Fruit fly (Drosophila melanogaster) whole organism, pupa: ENCODE results near the gene CG14374.

Experiments
- CG10348 ChIP-seq: fragments of 200-800 bp; sonication (Bioruptor generic); IDR thresholded peaks from 2 replicates; pipeline ENCODE4 v1.3.6; 2022; ENCODE audit warnings: missing biosample characterization, missing genetic modification characterization
- CG12605 ChIP-seq: fragments of 200-800 bp; sonication (Bioruptor generic); IDR thresholded peaks from 2 replicates; pipeline ENCODE4 v1.3.6; 2022; ENCODE audit warnings: missing biosample characterization, missing genetic modification characterization
- CG13204 ChIP-seq: fragments of 200-800 bp; sonication (Bioruptor generic); optimal IDR thresholded peaks from 2 replicates; lab custom pipeline; 2018; ENCODE audit warnings: missing biosample characterization, mild to moderate bottlenecking, missing genetic modification characterization, moderate library complexity
- CG14655 ChIP-seq: fragments of 200-800 bp; sonication (Bioruptor generic); optimal IDR thresholded peaks from 3 replicates; lab custom pipeline; 2017; ENCODE audit warnings: mild to moderate bottlenecking, missing biosample characterization, missing genetic modification reagents, missing genetic modification characterization
- CG15710 ChIP-seq: fragments of 200-800 bp; sonication (Bioruptor generic); optimal IDR thresholded peaks from 2 replicates; lab custom pipeline; 2018; ENCODE audit warnings: missing biosample characterization, mild to moderate bottlenecking, missing genetic modification characterization, moderate library complexity
- CG17806 ChIP-seq: fragments of 200-800 bp; sonication (Bioruptor generic); optimal IDR thresholded peaks from 2 replicates; lab custom pipeline; 2018; ENCODE audit warnings: missing biosample characterization, mild to moderate bottlenecking, missing genetic modification characterization, moderate library complexity
- CG32121 ChIP-seq: fragments of 200-800 bp; sonication (Bioruptor generic); IDR thresholded peaks from 2 replicates; pipeline ENCODE4 v1.3.6; 2022; ENCODE audit warnings: missing biosample characterization, missing genetic modification characterization
- CG34367 ChIP-seq: fragments of 200-800 bp; sonication (Bioruptor generic); optimal IDR thresholded peaks from 2 replicates; lab custom pipeline; 2018; ENCODE audit warnings: missing biosample characterization, mild to moderate bottlenecking, missing genetic modification characterization
- CG4496 ChIP-seq: fragments of 200-800 bp; sonication (Bioruptor generic); IDR thresholded peaks from 3 replicates; pipeline ENCODE4 v1.3.6; 2022; ENCODE audit warnings: missing biosample characterization, missing genetic modification characterization
- CG8159 ChIP-seq: fragments of 200-800 bp; sonication (Bioruptor generic); optimal IDR thresholded peaks from 3 replicates; lab custom pipeline; 2018; ENCODE audit warnings: missing biosample characterization, mild to moderate bottlenecking, missing genetic modification characterization, moderate library complexity
- CG8301 ChIP-seq: fragments of 200-800 bp; sonication (Bioruptor generic); optimal IDR thresholded peaks from 2 replicates; lab custom pipeline; 2018; ENCODE audit warnings: missing biosample characterization, mild to moderate bottlenecking, missing genetic modification characterization
- CG9948 ChIP-seq: fragments of 200-800 bp; sonication (Bioruptor generic); optimal IDR thresholded peaks from 2 replicates; lab custom pipeline; 2018; ENCODE audit warnings: missing biosample characterization, mild to moderate bottlenecking, missing genetic modification characterization, moderate library complexity
- D1 ChIP-seq: fragments of 200-800 bp; sonication (Bioruptor generic); optimal IDR thresholded peaks from 2 replicates; lab custom pipeline; 2018; ENCODE audit warnings: missing biosample characterization, mild to moderate bottlenecking, missing genetic modification characterization, moderate library complexity
- EcR ChIP-seq: fragments of 200-800 bp; sonication (Bioruptor generic); optimal IDR thresholded peaks from 3 replicates; lab custom pipeline; 2019; ENCODE audit warnings: missing biosample characterization, missing genetic modification characterization, mild to moderate bottlenecking, moderate library complexity, missing genetic modification reagents
- Ets98B ChIP-seq: fragments of 200-800 bp; sonication (Bioruptor generic); IDR thresholded peaks from 2 replicates; pipeline ENCODE4 v1.3.6; 2022; ENCODE audit warnings: missing biosample characterization, missing genetic modification characterization
- Pif1A ChIP-seq: fragments of 200-800 bp; sonication (Bioruptor generic); optimal IDR thresholded peaks from 3 replicates; lab custom pipeline; 2016; ENCODE audit warnings: missing biosample characterization, missing genetic modification characterization
- Pif1B ChIP-seq: fragments of 200-800 bp; sonication (Bioruptor generic); optimal IDR thresholded peaks from 3 replicates; lab custom pipeline; 2016; ENCODE audit warnings: missing biosample characterization, missing genetic modification characterization
- Snoo ChIP-seq: fragments of 200-800 bp; sonication (Bioruptor generic); optimal IDR thresholded peaks from 3 replicates; lab custom pipeline; 2017; ENCODE audit warnings: missing biosample characterization, mild to moderate bottlenecking, missing genetic modification characterization, inconsistent platforms
- fd96Ca ChIP-seq: fragments of 200-800 bp; sonication (Bioruptor generic); IDR thresholded peaks from 3 replicates; pipeline ENCODE4 v1.3.6; 2022; ENCODE audit warnings: missing biosample characterization, missing genetic modification characterization
- gl ChIP-seq: fragments of 200-800 bp; sonication (Bioruptor generic); optimal IDR thresholded peaks from 2 replicates; lab custom pipeline; 2018; ENCODE audit warnings: missing biosample characterization, mild to moderate bottlenecking, missing genetic modification characterization
- rn ChIP-seq: fragments of 200-800 bp; sonication (Bioruptor generic); IDR thresholded peaks from 2 replicates; pipeline ENCODE4 v1.3.6; 2022; ENCODE audit warnings: missing biosample characterization, missing genetic modification characterization

Gene CG14374

DNA sequence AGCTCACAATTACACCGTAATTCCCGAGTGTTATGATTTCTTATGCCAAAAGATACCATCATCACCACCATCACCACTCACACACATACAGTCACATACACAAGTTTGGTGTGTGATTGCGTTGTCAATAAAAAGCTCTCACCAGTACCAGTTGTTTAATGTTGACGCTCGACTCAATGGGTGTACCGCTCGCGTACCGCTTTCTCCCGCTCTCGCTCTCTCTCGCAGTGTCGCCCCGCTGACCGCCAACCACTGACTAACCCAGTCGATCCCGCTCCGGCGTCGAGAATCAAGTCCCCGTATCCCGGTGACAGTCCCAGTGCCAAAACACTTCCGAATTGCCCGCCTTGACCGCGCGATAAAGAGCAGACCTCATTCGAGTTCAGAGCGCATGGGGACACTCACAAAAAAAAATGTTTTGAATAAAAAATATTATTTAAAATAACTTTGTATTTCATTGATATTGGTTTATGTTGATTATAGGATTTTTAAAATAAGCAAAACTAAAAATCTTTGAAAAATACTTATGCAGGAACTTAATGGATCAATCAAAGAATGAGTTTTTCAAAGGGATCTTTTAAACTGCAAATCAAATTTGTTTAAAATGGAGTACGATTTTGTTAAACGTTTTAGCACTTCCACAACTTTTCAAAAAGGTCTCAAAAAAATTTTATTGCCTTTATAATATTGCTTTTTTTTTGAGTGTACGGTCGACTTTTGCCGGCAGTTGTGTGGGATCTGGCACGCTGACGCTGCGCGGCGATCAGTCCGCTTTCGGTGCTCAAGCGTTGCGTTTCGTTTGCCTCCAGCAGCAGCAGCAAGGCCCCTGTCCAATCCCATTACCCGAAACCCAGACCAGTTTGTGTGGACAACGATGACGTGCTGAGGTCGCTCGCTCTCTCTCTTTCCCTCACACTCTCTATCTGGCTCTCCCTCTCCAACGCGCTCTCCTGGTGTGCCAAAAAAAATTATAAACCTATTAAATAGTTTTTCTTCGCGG, 32.5 kb downstream of the CG14374 start, which contains the start of gene Dic1:
Dic1 (plus strand) TSS at position 764 of the 1,000 bp plus-strand sequence.
- TF ChIP-seq D1: peak; percentile 98
- peak; percentile 94 for TF ChIP-seq CG32121 (GFP tag; lab: Robert Waterston, UW)
- TF ChIP-seq CG8159 (tag; lab: Kevin White, UChicago): peak; percentile 98
- TF ChIP-seq gl: peak; percentile 51
- peak; percentile 85 for TF ChIP-seq rn (GFP tag; lab: Robert Waterston, UW)
- peak; percentile 94 for TF ChIP-seq CG13204
- peak; percentile 96 for TF ChIP-seq CG17806
- peak; percentile 94 for TF ChIP-seq CG9948 (tag; lab: Kevin White, UChicago)
- peak; percentile 97 for TF ChIP-seq Snoo
- TF ChIP-seq Pif1B (GFP tag; lab: Kevin White, UChicago): peak; percentile 93
- peak; percentile 94 for TF ChIP-seq Pif1A (GFP tag; lab: Kevin White, UChicago)
- peak; percentile 89 for TF ChIP-seq CG34367 (tag; lab: Kevin White, UChicago)
- peak; percentile 90 for TF ChIP-seq Ets98B (GFP tag; lab: Robert Waterston, UW)
- peak; percentile 39 for TF ChIP-seq EcR (GFP tag; lab: Kevin White, UChicago)
- peak; percentile 83 for TF ChIP-seq fd96Ca (GFP tag; lab: Robert Waterston, UW)
- peak; percentile 85 for TF ChIP-seq CG12605 (GFP tag; lab: Robert Waterston, UW)
- TF ChIP-seq CG4496: peak; percentile 91
- peak; percentile 98 for TF ChIP-seq CG14655 (GFP tag; lab: Kevin White, UChicago)
- peak; percentile 95 for TF ChIP-seq CG15710 (tag; lab: Kevin White, UChicago)
- peak; percentile 56; the same call in 1 of the 2 replicates for TF ChIP-seq CG10348 (GFP tag; lab: Robert Waterston, UW)
- peak; percentile 98 for TF ChIP-seq CG8301 (tag; lab: Kevin White, UChicago)

DNA sequence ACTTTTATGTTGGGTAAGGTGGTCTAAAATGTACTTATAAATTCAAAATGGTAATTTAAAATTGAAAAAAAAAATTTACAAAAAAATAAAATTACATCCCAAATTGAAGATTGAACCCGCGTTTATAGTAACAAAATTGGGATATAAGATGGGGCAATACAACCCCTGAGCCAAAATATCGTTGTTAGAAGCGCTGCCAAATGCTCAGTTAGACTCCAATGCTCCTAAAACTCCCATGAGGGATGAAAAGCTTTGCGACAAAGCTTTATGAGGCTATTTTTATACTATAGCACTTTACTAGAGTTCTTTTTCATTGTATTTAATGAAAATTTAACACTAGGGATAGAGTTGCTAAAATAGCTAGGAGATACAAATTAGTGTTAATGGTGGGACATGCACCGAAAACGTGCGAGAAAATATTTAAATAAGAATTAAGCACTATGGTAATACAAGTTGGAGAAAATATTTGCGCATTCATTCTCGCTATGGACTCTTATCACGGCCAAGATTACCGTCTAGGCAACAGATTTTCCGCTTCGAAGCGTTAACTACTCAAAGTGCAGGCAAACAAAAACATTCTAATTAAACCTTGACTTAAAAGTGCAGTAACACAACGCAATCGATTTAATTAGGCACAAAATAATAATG, 33.5 kb downstream of the CG14374 start:
- TF ChIP-seq CG17806 (no peak), CG8301 (tag; lab: Kevin White, UChicago) (no peak), CG12605 (GFP tag; lab: Robert Waterston, UW) (no peak), CG13204 (no peak), Snoo (no peak), CG15710 (tag; lab: Kevin White, UChicago) (no peak), Pif1A (GFP tag; lab: Kevin White, UChicago) (no peak), D1 (no peak), CG34367 (tag; lab: Kevin White, UChicago) (no peak), CG4496 (no peak), gl (no peak), EcR (GFP tag; lab: Kevin White, UChicago) (no peak), CG9948 (tag; lab: Kevin White, UChicago) (no peak), Ets98B (GFP tag; lab: Robert Waterston, UW) (no peak), fd96Ca (GFP tag; lab: Robert Waterston, UW) (no peak), CG10348 (GFP tag; lab: Robert Waterston, UW) (no peak), CG14655 (GFP tag; lab: Kevin White, UChicago) (no peak), CG32121 (GFP tag; lab: Robert Waterston, UW) (no peak), rn (GFP tag; lab: Robert Waterston, UW) (no peak), CG8159 (tag; lab: Kevin White, UChicago) (no peak)
- TF ChIP-seq, all 21 proteins: peak for 0

DNA sequence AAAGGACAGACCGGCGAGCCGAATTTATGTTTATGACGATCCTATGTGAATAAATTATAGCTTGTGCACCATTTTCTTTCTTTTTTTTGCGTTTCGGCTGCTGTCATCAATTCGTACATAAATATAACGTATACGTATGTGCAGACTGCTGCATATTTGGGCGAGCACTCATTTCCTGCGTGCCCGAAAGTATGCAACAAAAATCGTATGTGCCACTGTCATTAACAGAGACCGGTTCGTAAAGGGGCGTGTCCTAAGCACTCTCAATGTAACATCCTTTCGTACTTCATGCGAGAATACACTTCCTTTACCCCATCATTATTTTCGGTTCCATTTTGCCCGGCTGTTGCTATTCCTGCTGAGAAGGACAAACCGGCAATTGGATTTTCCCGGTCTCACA, 36.8 kb downstream of the CG14374 start:
- TF ChIP-seq Pif1A (GFP tag; lab: Kevin White, UChicago) (peak; percentile 30), CG15710 (tag; lab: Kevin White, UChicago) (no peak), Snoo (no peak), D1 (peak; percentile 18), Pif1B (GFP tag; lab: Kevin White, UChicago) (no peak), CG9948 (tag; lab: Kevin White, UChicago) (no peak), CG4496 (peak; percentile 78), rn (GFP tag; lab: Robert Waterston, UW) (no peak), CG10348 (GFP tag; lab: Robert Waterston, UW) (no peak)

DNA sequence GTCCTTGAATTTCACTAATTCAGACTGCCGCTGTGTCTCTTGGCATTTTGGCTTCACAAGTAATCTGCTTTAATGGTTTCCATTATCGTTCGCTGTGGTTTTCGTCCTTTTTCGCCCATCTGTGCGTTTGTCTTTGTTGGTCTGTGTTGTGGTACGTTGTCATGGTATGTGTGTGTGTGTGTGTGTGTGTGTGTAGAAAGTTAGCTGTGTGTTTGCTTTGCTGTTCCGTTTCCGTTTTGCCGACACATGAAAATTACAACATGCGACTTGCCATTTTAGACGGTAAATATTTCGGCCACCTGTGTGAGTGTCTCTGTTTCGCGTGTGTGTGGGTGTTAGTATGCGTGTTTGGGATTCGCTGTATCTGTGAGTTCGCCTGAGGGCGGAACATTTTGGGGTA, 40.0 kb downstream of the CG14374 start:
- TF ChIP-seq CG8301 (tag; lab: Kevin White, UChicago) (no peak), rn (GFP tag; lab: Robert Waterston, UW) (no peak), EcR (GFP tag; lab: Kevin White, UChicago) (no peak), CG14655 (GFP tag; lab: Kevin White, UChicago) (no peak), gl (no peak), CG13204 (no peak), CG9948 (tag; lab: Kevin White, UChicago) (no peak), CG10348 (GFP tag; lab: Robert Waterston, UW) (no peak), CG32121 (GFP tag; lab: Robert Waterston, UW) (no peak), CG34367 (tag; lab: Kevin White, UChicago) (no peak), Snoo (no peak), Pif1A (GFP tag; lab: Kevin White, UChicago) (no peak), Ets98B (GFP tag; lab: Robert Waterston, UW) (no peak), D1 (no peak)

DNA sequence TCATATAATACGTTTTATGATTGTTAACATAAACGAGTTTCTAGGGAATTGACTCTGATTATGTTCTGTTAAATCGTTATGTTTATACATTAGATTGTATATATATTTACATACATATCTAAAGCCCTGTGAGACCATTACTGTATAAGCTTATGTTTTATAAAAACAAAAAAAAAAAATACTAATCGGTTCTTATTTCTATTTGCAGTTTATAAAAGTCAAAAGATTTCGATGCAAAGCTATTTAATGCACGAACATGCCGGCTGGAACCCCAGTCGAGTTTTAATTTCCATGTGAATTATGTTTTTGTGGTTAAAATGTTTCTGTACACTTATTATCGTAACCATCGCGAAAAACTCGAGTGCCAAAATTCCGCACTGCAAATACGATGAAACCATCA, 43.6 kb downstream of the CG14374 start, which contains the start of gene mthl12:
mthl12 (plus strand) TSS at position 301 of the 400 bp plus-strand sequence.
- TF ChIP-seq CG14655 (GFP tag; lab: Kevin White, UChicago) (no peak), CG15710 (tag; lab: Kevin White, UChicago) (no peak)
